Worm (Caenorhabditis elegans): ENCODE results near the gene nrde-1.
A peak's percentile ranks its signal among the peaks of the same experiment; 100 is the strongest.

The nrde-1 gene

ce11 chrIII:3677378-3677777, 35.9 kb upstream of the nrde-1 start (continued):
- TF ChIP-seq ztf-28 (GFP tag; IDR thresholded peaks at IDR 0.05) (no peak), tbp1 (GFP tag; optimal IDR thresholded peaks at IDR 0.05) (no peak), hrde-1 (tag; optimal IDR thresholded peaks at IDR 0.05; ENCODE audit: borderline replicate concordance) (no peak), tlf-1 (GFP tag; optimal IDR thresholded peaks at IDR 0.05) (no peak), F52B5.7 (tag; optimal IDR thresholded peaks at IDR 0.05) (no peak), lin-35 (GFP tag; optimal IDR thresholded peaks at IDR 0.05) (peak in 1 of 3 experiments; percentile 59), nfyb-1 (GFP tag; IDR thresholded peaks at IDR 0.05) (peak; percentile 66; the same call in 1 of the 2 replicates), madf-3 (GFP tag; IDR thresholded peaks at IDR 0.05) (0 out of 2 replicates have a peak, but pooled peaks have one; percentile 60), lin-40 (tag; optimal IDR thresholded peaks at IDR 0.05) (peak; percentile 70), gei-17 (GFP tag; optimal IDR thresholded peaks at IDR 0.05) (no peak), sea-2 (GFP tag; IDR thresholded peaks at IDR 0.05) (no peak), attf-5 (GFP tag; optimal IDR thresholded peaks at IDR 0.05) (peak; percentile 25), ceh-100 (GFP tag; IDR thresholded peaks at IDR 0.05) (no peak), lag-1 (GFP tag; IDR thresholded peaks at IDR 0.05) (no peak), K12H6.12 (tag; optimal IDR thresholded peaks at IDR 0.05) (peak; percentile 82), F10E7.11 (tag; optimal IDR thresholded peaks at IDR 0.05) (no peak), ztf-25 (GFP tag; IDR thresholded peaks at IDR 0.05) (no peak), rcor-1 (GFP tag; IDR thresholded peaks at IDR 0.05) (no peak), attf-3 (GFP tag; conservative IDR thresholded peaks at IDR 0.05) (no peak), unc-130 (GFP tag; optimal IDR thresholded peaks at IDR 0.05) (no peak)

ce11 chrIII:3679083-3679482, 34.2 kb upstream of the nrde-1 start:
- TF ChIP-seq nhr-90 (tag; optimal IDR thresholded peaks at IDR 0.05) (no peak), hlh-12 (tag; optimal IDR thresholded peaks at IDR 0.05) (no peak), lin-54 (GFP tag; optimal IDR thresholded peaks at IDR 0.05) (no peak), mes-4 (tag; optimal IDR thresholded peaks at IDR 0.05) (no peak), bed-2 (GFP tag; IDR thresholded peaks at IDR 0.05) (no peak), ceh-79 (tag; optimal IDR thresholded peaks at IDR 0.05) (no peak), nhr-179 (tag; optimal IDR thresholded peaks at IDR 0.05) (no peak), lin-35 (GFP tag; optimal IDR thresholded peaks at IDR 0.05) (no peak), Y67H2A.10 (GFP tag; conservative IDR thresholded peaks at IDR 0.05) (no peak), F49E8.2 (tag; optimal IDR thresholded peaks at IDR 0.05; ENCODE audit: insufficient read depth) (no peak), egl-18 (GFP tag; IDR thresholded peaks at IDR 0.05) (no peak), tbp1 (GFP tag; optimal IDR thresholded peaks at IDR 0.05) (no peak), fkh-3 (tag; optimal IDR thresholded peaks at IDR 0.05) (no peak), F23B12.7 (tag; optimal IDR thresholded peaks at IDR 0.05; ENCODE audit: insufficient read depth) (no peak), ZK185.1 (tag; optimal IDR thresholded peaks at IDR 0.05; ENCODE audit: poor library complexity, severe bottlenecking) (no peak), C06A6.2 (GFP tag; conservative IDR thresholded peaks at IDR 0.05) (no peak), sptf-2 (GFP tag; optimal IDR thresholded peaks at IDR 0.05) (no peak), snpc-1.1 (tag; optimal IDR thresholded peaks at IDR 0.05; ENCODE audit: insufficient read depth) (no peak), repo-1 (tag; optimal IDR thresholded peaks at IDR 0.05) (no peak)
